Fruit fly (Drosophila melanogaster): ENCODE measurements around the gene Fas1.

dm6 chr3R:16624750-16625549 is at the start of gene Fas1:
- TF ChIP-seq Myc (optimal IDR thresholded peaks at IDR 0.05), result no peak
- no peak for TF ChIP-seq Sin3A (optimal IDR thresholded peaks at IDR 0.05)
- no peak for TF ChIP-seq h (optimal IDR thresholded peaks at IDR 0.05)
- TF ChIP-seq ttk (optimal IDR thresholded peaks at IDR 0.05), result no peak
- TF ChIP-seq psq (optimal IDR thresholded peaks at IDR 0.05), result no peak
- no peak for TF ChIP-seq insv (optimal IDR thresholded peaks at IDR 0.05)
